Worm (Caenorhabditis elegans): ENCODE measurements around the gene C18A11.4.

The C18A11.4 gene

ce11 chrX:7998942-7999341, 46.4 kb upstream of the C18A11.4 start:
- peak in 1 of 2 experiments; percentile 37 for TF ChIP-seq unc-62 (GFP tag; optimal IDR thresholded peaks at IDR 0.05 in 1 of 2)
- no peak for TF ChIP-seq unc-62 (tag; optimal IDR thresholded peaks at IDR 0.05)
- TF ChIP-seq spr-1 (tag; optimal IDR thresholded peaks at IDR 0.05), result no peak
- TF ChIP-seq nhr-10 (tag; optimal IDR thresholded peaks at IDR 0.05), result no peak
- no peak for TF ChIP-seq egl-43 (GFP tag; IDR thresholded peaks at IDR 0.05)
- no peak for TF ChIP-seq F49E8.2 (tag; optimal IDR thresholded peaks at IDR 0.05; ENCODE audit: borderline replicate concordance)

DNA sequence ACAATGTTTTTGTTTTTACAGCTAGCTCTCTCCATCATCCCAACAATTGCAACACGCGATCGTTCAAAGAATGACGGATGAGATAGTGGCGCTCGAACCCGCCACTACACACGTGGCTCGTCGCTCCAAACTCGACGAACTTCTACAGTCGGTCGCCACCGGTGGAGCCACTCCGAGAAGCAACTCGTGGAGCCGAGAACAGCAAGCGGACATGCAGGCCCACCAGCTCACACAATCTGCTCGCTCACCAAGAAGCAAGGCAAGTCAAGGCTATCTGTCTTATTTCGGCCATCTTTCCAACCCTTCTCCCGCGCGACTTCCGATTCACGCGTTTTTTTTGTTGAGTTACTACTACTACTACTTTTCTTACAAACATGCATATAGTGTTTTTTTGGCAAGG, 41.7 kb upstream of the C18A11.4 start, which contains the start of the genes F45E1.1 and F45E1.2:
TSS of gene F45E1.1 (plus strand) at position 20 of the 400 bp plus-strand sequence.
TSS of gene F45E1.2 (plus strand) at position 71 of the 400 bp plus-strand sequence.
- TF ChIP-seq egl-43 (GFP tag; IDR thresholded peaks at IDR 0.05) (no peak), nhr-237 (tag; optimal IDR thresholded peaks at IDR 0.05) (no peak), daf-8 (GFP tag; IDR thresholded peaks at IDR 0.05) (no peak), ctbp-1 (GFP tag; IDR thresholded peaks at IDR 0.05) (no peak), aha-1 (tag) (peak; percentile 18), set-16 (GFP tag; IDR thresholded peaks at IDR 0.05) (peak; percentile 76; the same call in 1 of the 2 replicates), zip-11 (GFP tag; IDR thresholded peaks at IDR 0.05) (no peak), nhr-6 (tag; optimal IDR thresholded peaks at IDR 0.05) (no peak), lin-39 (tag; optimal IDR thresholded peaks at IDR 0.05) (no peak)

DNA sequence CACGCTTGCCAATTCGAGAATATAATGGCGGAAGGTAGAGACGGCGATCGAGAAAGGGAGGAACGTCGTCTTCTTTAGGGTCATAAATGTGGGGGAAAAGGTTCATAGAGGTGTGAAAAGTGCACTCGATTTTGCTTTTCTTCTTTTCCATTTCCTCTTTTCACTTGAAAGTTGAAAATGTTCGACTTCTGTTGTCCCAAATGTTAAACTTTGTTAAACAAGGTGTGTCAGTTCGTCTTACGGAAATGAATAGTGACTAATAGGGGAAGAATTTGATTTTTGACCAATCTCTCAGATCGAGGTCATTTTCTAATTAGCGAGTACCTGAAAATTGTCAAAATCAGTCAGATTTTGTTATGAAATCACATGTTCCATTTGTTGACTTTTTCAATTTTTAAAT, 40.5 kb upstream of the C18A11.4 start:
- no peak for TF ChIP-seq tra-1 (GFP tag; IDR thresholded peaks at IDR 0.05)
- no peak for TF ChIP-seq lir-3 (tag; optimal IDR thresholded peaks at IDR 0.05)
- no peak for TF ChIP-seq arid-1 (GFP tag; conservative IDR thresholded peaks at IDR 0.05)
- TF ChIP-seq hif-1 (tag; optimal IDR thresholded peaks at IDR 0.05), result no peak
- TF ChIP-seq Y5F2A.4 (GFP tag; optimal IDR thresholded peaks at IDR 0.05), result no peak
- no peak for TF ChIP-seq ceh-28 (tag; optimal IDR thresholded peaks at IDR 0.05)
- no peak for TF ChIP-seq hlh-30 (tag; optimal IDR thresholded peaks at IDR 0.05; ENCODE audit: insufficient read depth)
- TF ChIP-seq Y105C5A.15 (GFP tag; IDR thresholded peaks at IDR 0.05), result no peak
- no peak for TF ChIP-seq nhr-10 (tag; optimal IDR thresholded peaks at IDR 0.05)
- no peak for TF ChIP-seq nhr-6 (tag; optimal IDR thresholded peaks at IDR 0.05)
- peak in 1 of 2 experiments; percentile 18 for TF ChIP-seq unc-62 (GFP tag; optimal IDR thresholded peaks at IDR 0.05 in 1 of 2)
- TF ChIP-seq unc-62 (tag; optimal IDR thresholded peaks at IDR 0.05), result no peak
- TF ChIP-seq aha-1 (tag), result peak; percentile 52
- TF ChIP-seq mxl-3 (GFP tag; optimal IDR thresholded peaks at IDR 0.05), result peak; percentile 10

- TF ChIP-seq aha-1 (tag) (peak; percentile 61), ctbp-1 (GFP tag; IDR thresholded peaks at IDR 0.05) (no peak), unc-62 (GFP tag; optimal IDR thresholded peaks at IDR 0.05 in 1 of 2) (peak in 1 of 2 experiments; percentile 56), unc-62 (tag; optimal IDR thresholded peaks at IDR 0.05) (no peak), ceh-62 (tag; optimal IDR thresholded peaks at IDR 0.05) (no peak)
These were observed 39.4 kb upstream of the C18A11.4 start for ce11 chrX:8005967-8006366.

DNA sequence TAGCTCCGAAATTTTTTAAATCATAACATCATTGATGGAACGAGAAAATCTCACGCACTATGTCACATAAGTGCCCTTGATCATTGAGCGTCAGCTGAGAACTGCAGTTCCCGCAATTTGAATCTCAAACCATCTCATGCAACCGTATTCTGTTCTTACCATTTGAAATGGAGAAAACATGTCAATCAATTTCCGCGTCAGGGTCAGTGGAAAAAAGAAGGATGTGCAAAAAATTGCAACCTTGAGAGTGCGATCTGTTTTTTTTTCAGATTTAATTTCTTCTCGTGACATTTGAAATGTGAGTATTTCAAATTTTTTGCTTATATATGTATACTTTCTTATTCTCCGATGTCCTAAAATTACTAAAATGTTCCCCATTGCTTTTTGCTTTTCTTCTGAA, 34.7 kb upstream of the C18A11.4 start:
- TF ChIP-seq hif-1 (tag; optimal IDR thresholded peaks at IDR 0.05), result no peak
- no peak for TF ChIP-seq ZK546.5 (tag; optimal IDR thresholded peaks at IDR 0.05)
- TF ChIP-seq lsy-2 (tag; optimal IDR thresholded peaks at IDR 0.05), result peak in 1 of 2 experiments; percentile 22
- TF ChIP-seq nhr-6 (tag; optimal IDR thresholded peaks at IDR 0.05), result no peak
- TF ChIP-seq hlh-30 (tag; optimal IDR thresholded peaks at IDR 0.05; ENCODE audit: insufficient read depth), result peak; percentile 54
- no peak for TF ChIP-seq duxl-1 (tag; optimal IDR thresholded peaks at IDR 0.05; ENCODE audit: poor library complexity)
- no peak for TF ChIP-seq ceh-20 (GFP tag; IDR thresholded peaks at IDR 0.05)
- no peak for TF ChIP-seq pha-4 (GFP tag; IDR thresholded peaks at IDR 0.05)
- no peak for TF ChIP-seq pha-4 (tag; optimal IDR thresholded peaks at IDR 0.05)
- TF ChIP-seq snpc-4 (tag; optimal IDR thresholded peaks at IDR 0.05), result no peak
- no peak for TF ChIP-seq nhr-102 (tag; optimal IDR thresholded peaks at IDR 0.05)
- TF ChIP-seq cey-2 (tag; optimal IDR thresholded peaks at IDR 0.05; ENCODE audit: borderline replicate concordance, insufficient read depth), result no peak
- no peak for TF ChIP-seq dmd-9 (GFP tag; IDR thresholded peaks at IDR 0.05)
- TF ChIP-seq ama-1 (optimal IDR thresholded peaks at IDR 0.05), result no peak
- peak; percentile 33 for TF ChIP-seq mep-1 (tag; optimal IDR thresholded peaks at IDR 0.05)
- TF ChIP-seq arid-1 (GFP tag; conservative IDR thresholded peaks at IDR 0.05), result no peak
- TF ChIP-seq nhr-111 (GFP tag; optimal IDR thresholded peaks at IDR 0.05), result no peak
- TF ChIP-seq unc-62 (GFP tag; optimal IDR thresholded peaks at IDR 0.05 in 1 of 2), result peak in 1 of 2 experiments; percentile 69
- no peak for TF ChIP-seq unc-62 (tag; optimal IDR thresholded peaks at IDR 0.05)
- no peak for TF ChIP-seq gei-8 (GFP tag; optimal IDR thresholded peaks at IDR 0.05)
- no peak for TF ChIP-seq nhr-76 (tag; optimal IDR thresholded peaks at IDR 0.05)
- no peak for TF ChIP-seq dmd-8 (GFP tag; IDR thresholded peaks at IDR 0.05)
- TF ChIP-seq tra-1 (GFP tag; IDR thresholded peaks at IDR 0.05), result no peak
- no peak for TF ChIP-seq madf-9 (GFP tag; conservative IDR thresholded peaks at IDR 0.05)
- TF ChIP-seq egl-27 (tag; optimal IDR thresholded peaks at IDR 0.05), result no peak
- no peak for TF ChIP-seq nhr-48 (tag; optimal IDR thresholded peaks at IDR 0.05)

Data from whole organism, L4 larva.